Worm (Caenorhabditis elegans) whole organism, L4/young adult: ENCODE data around the gene unc-97.

ENCODE experiments used
- W03F9.2 ChIP-seq: fragments of 150-350 bp; optimal IDR thresholded peaks from 2 replicates; lab custom pipeline; 2014; ENCODE audit warnings: missing biosample characterization, missing genetic modification characterization
- dao-5 ChIP-seq: sonication (generic microtip); optimal IDR thresholded peaks from 2 replicates; lab custom pipeline; 2016; ENCODE audit warnings: missing genotype, missing genetic modification characterization, moderate library complexity, missing compliant biosample characterization
- him-1 ChIP-seq: sonication (generic microtip); optimal IDR thresholded peaks from 2 replicates; lab custom pipeline; 2016; ENCODE audit warnings: missing genotype, missing genetic modification reagents, missing genetic modification characterization, missing compliant biosample characterization

unc-97 gene

DNA sequence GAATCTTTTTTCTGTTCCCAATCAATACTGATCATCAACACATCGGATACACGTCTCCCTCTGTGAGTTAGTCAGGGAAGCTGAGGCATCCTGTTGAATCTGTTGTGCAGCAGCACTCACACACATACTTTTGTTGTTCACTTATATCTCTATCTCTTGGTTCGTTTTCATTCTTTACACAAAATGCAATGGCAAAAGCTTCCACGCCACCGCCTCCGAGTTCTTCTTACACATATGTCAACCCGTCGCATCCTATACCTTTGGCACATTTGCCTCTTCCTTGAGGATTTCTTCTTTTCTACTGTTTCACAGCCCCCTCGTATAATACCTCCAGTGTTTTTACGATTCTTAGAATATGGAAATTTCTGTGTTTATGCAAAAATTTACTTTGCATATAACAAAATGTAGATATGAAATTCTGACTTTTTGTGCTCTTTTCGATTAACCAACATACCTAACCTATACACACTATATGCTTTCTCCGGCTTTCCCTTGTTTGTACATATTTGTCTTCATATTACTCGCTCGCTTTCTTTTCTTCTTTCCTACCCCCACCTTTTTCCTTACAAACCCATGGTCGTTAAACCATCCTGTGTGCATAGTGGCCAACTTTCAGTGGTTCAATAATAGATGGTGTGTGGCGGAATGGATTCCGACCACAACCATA lies at the start of gene unc-97:
Gene unc-97, plus strand, starts transcription at position 617 of the 667 bp plus-strand sequence.
- TF ChIP-seq him-1 (tag; lab: Kevin White, UChicago): no peak

DNA sequence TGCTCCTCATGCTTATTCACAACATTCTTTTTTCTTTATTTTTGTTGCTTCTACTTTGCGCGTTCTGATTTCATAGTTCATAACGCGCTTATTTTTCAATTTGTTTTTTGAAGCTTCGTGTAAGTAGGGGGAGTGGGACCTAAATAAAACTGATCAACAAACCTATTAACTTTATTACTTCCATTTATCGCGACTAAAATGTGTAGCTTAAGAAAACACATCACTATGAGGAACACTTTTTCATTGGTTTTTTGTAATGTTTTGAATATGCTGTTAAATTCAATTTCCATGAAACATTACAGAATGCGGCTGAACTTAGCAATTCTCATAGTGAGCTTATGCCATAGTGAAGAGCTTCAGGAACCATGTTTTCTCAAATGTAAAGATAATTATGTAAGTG lies 49.3 kb upstream of the unc-97 start, which contains the start of gene C54G7.1:
Gene C54G7.1, plus strand, starts transcription at position 301 of the 400 bp plus-strand sequence.
- TF ChIP-seq dao-5 (tag; lab: Kevin White, UChicago) (no peak), him-1 (tag; lab: Kevin White, UChicago) (no peak), W03F9.2 (tag; lab: Kevin White, UChicago) (no peak)

DNA sequence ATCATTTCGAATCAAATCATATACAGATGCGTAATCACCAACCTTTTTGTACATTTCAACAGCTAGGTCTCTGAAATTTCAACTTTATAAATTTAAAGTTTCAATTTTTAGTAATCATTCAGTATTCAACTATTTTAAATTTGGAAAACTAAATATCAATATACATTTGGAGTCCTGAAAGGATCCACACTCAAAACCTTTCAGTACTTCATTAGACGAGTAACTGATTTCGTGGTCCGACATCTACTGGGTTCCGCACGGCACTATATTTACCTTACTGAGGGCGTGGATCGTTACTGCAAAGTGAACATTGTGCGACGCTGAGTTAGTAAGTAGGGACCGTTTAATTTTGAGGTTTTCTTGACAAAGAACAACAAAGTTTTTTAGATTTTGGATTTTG lies 45.1 kb upstream of the unc-97 start:
- TF ChIP-seq him-1 (tag; lab: Kevin White, UChicago) (no peak), dao-5 (tag; lab: Kevin White, UChicago) (no peak), W03F9.2 (tag; lab: Kevin White, UChicago) (no peak)

DNA sequence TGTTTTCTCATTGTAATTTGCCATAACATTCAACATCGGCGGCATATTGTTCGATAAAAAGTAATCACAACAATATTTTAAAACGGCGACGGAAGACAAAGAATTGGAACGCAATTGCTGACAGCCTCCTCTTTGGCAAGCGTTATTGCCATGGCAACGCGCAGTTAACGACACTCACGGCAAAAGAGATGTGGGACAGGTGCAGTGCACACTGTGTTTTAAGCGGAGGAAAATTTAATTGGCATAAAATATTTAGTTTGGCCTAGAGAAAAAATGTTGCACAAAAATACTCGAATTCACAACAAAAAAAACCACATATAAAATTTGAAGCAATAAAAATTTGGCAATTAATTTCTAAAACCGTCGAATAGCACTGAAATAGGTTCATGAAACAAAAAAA lies 40.3 kb upstream of the unc-97 start, which contains the start of gene ifta-1:
Gene ifta-1, minus strand, starts transcription at position 101 of the 400 bp plus-strand sequence.
- TF ChIP-seq W03F9.2 (tag; lab: Kevin White, UChicago): no peak
- no peak for TF ChIP-seq him-1 (tag; lab: Kevin White, UChicago)
- no peak for TF ChIP-seq dao-5 (tag; lab: Kevin White, UChicago)

DNA sequence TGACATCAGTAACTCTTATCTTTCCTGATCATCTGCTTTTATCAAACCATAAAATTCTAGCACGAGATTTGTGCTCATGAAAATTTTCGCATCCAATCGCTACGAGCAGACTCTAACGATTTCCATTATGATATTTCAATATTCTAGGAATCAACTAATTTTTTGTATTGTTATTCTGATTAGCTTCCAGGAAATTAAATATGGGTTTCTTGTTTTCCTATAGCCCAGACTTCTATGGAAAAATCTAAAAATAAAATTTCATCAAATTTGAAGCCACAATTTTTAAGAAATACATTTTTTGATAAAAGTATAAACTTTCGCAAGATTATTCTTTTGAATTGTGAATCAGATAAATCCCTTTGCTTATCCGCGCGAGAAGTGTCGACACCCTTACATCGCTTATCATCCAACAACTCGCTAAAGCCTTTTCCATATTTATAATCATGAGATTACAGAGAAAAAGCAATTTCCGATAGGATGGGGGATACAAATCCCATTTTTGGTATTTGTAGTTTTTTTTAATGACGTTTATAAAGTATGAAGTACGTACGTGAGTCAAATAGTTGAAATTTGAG lies 37.8 kb upstream of the unc-97 start:
- TF ChIP-seq dao-5 (tag; lab: Kevin White, UChicago) (no peak), W03F9.2 (tag; lab: Kevin White, UChicago) (no peak), him-1 (tag; lab: Kevin White, UChicago) (no peak)

DNA sequence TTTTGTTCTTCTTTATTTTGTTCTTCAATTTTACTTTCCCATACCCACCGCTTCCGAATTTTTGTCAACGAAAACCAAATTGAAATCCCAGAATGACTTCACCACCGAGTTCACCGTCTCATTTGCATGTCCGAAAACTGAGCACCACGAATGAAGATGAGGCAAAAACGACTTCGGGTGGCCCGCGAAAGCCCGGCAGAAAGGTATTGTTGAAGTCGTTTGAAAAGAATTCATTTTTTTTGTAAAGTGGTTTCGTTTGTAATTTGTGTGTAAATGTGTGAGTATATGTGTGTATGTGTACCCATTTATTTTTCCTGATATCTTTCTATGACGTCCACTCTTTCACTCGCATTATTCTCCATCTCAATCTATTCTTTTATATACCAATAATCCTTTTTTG lies 35.0 kb upstream of the unc-97 start, which contains the start of gene C38C5.1:
Gene C38C5.1, plus strand, starts transcription at position 90 of the 400 bp plus-strand sequence.
- TF ChIP-seq dao-5 (tag; lab: Kevin White, UChicago): no peak
- TF ChIP-seq him-1 (tag; lab: Kevin White, UChicago): no peak
- no peak for TF ChIP-seq W03F9.2 (tag; lab: Kevin White, UChicago)

DNA sequence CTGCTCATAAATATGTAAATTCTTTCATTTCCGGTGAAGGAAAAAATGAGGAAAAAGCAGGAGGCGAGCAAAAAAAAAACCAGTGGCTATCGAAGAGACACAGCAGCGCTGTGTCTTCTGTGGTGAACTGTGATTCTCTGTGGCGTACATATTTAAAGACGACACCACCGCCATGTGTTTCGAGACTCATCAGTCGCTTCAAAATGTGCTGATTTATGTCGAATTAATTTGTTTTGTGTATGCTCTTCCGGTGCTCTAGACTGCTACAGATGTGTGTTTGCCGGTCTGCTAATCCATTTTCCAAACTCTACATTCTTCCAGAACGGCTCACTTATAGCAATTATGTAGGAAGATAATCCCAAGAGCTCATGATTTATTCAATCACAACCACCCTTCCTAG lies 27.5 kb upstream of the unc-97 start:
- no peak for TF ChIP-seq dao-5 (tag; lab: Kevin White, UChicago)
- TF ChIP-seq W03F9.2 (tag; lab: Kevin White, UChicago): no peak
- TF ChIP-seq him-1 (tag; lab: Kevin White, UChicago): no peak

DNA sequence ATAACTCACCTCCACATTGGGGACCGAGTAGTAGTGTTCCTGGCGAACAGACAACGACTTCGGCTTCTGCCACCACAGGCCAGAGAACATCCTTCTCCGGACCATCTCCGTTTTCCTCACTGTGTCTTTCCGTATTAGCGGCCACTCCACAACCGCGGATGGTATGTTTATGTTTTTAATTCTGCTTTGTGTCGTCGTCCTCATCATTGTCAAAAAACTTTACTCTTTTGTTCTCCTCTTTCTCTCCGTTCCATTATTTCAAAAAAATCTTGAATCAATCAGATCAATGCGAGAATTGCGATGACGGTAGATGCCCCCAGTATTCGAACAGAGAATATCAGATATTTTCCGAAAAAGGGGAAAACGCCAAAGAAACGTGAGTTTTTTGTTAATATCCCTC lies 25.5 kb upstream of the unc-97 start, which contains the start of gene mec-2:
Gene mec-2, plus strand, starts transcription at position 301 of the 400 bp plus-strand sequence.
- no peak for TF ChIP-seq W03F9.2 (tag; lab: Kevin White, UChicago)
- TF ChIP-seq dao-5 (tag; lab: Kevin White, UChicago): no peak
- no peak for TF ChIP-seq him-1 (tag; lab: Kevin White, UChicago)

DNA sequence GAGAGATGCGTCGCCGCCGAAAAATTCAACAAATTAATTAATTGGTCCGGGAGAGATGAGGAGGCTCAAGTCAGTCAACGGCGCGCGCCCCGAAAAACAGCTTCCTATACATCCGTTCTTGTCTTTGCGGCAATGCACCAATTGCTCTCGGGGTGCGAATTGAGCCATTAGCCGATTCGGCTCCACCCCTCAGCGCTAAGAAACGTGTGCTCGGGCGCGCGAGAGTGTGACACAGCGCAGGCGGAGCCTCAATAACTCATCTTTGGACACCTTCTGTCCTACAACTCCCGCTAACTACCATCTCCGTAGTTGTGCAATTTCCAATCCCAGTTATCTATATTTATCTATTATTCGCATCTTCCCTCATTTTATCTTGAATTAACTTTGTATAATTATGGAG lies 20.3 kb upstream of the unc-97 start:
- TF ChIP-seq dao-5 (tag; lab: Kevin White, UChicago): no peak
- no peak for TF ChIP-seq W03F9.2 (tag; lab: Kevin White, UChicago)
- TF ChIP-seq him-1 (tag; lab: Kevin White, UChicago): no peak

DNA sequence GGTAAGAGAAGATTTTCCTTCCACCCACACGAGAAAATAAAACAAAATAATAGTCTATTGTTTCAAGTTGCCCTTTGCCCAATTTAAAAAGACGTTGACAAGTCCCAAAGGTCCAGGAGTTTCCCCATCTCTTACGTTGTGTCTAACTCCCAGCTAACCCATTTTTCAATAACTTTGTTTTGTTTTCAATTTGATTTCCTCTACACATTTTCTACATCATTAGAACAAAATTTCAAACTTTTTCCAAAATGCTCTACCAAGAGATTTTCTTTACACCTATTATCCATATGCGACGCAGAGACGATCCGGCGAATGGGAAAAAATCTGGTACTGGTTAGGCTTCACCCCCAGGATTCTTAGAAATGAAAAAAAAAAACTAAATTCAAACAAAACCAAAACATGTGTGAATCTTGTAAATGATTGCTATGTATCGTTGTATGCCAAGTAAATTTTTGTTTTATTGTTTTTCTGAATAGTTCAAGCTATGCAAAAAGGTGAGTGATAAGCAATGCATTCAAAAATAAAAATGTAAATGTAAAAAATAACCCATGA lies 13.1 kb upstream of the unc-97 start:
- no peak for TF ChIP-seq dao-5 (tag; lab: Kevin White, UChicago)
- TF ChIP-seq W03F9.2 (tag; lab: Kevin White, UChicago): no peak
- no peak for TF ChIP-seq him-1 (tag; lab: Kevin White, UChicago)

DNA sequence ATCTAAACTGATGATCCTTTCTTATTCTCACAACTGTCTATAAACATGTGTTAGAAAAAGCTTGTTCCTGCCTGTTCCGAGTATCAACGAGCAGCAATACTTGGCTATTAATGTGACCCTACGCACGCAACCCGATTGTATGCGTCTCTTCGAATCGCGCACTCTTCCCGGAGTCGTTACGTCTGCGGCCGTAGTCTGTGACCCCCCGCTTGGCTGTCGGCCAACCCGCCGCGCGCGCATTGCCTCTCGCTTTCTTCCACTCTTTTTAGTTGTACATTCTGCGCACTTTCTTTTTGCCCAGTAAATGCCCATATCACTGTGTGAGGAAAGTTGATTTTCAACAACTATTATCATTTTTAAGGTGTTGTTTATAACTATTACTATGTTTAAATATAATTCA lies 1.1 kb upstream of the unc-97 start:
- no peak for TF ChIP-seq dao-5 (tag; lab: Kevin White, UChicago)
- TF ChIP-seq W03F9.2 (tag; lab: Kevin White, UChicago): no peak
- TF ChIP-seq him-1 (tag; lab: Kevin White, UChicago): no peak

DNA sequence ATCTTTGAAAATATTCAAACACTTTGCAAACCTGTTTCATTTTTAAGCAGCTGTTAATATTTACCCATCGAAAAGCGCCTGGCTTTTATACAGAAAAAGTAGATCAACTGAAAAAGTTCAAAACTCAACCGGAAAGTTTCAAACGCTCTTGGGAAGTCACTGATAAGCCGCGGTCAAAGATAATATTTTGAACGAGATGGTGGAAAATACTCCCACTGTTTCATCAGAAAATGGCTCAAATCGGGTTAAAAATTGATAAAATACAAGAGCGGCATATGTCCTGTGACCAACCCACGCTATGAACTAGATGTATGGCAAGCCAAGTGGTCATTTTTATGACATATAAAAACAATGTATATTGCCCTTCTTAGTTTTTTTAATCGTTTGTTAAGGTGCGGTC lies 6.3 kb downstream of the unc-97 start, which contains the start of gene sulp-2:
Gene sulp-2, minus strand, starts transcription at position 107 of the 400 bp plus-strand sequence.
- TF ChIP-seq dao-5 (tag; lab: Kevin White, UChicago): no peak
- no peak for TF ChIP-seq W03F9.2 (tag; lab: Kevin White, UChicago)
- TF ChIP-seq him-1 (tag; lab: Kevin White, UChicago): no peak

DNA sequence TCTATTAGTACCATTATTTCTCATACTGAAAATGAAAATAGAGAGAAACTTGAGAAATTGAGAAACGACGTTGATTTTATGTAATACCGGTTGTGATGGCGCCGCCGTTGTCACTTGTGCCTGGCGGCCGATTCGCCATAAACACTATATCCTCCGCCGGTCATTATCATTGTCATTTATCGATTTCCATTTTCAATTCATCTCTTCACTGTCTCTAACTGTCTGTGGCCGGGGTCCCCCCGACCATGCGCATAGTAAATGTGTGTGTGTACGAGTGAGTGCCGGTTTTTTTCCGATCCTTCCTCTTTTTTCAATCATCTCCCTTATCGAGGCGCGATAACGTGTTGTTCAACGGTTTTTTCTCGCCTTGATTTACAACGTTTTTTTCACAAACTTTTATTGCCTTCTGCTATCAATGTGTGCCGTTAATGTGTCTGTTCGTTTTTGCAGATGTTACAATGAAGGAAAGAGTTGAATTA lies 10.4 kb downstream of the unc-97 start, which contains the start of gene F14D12.1:
Gene F14D12.1, plus strand, starts transcription at position 429 of the 479 bp plus-strand sequence.
- no peak for TF ChIP-seq him-1 (tag; lab: Kevin White, UChicago)
- no peak for TF ChIP-seq dao-5 (tag; lab: Kevin White, UChicago)
- no peak for TF ChIP-seq W03F9.2 (tag; lab: Kevin White, UChicago)
